Fruit fly (Drosophila melanogaster) whole organism, embryonic: Measurements from ENCODE around the gene Mct1.

Experiments
- CG10267 ChIP-seq: fragments of 200-800 bp; sonication (Bioruptor generic); optimal IDR thresholded peaks from 2 replicates; lab custom pipeline; 2018; ENCODE audit warnings: missing biosample characterization, mild to moderate bottlenecking, missing genetic modification characterization, moderate library complexity
- CG10979 ChIP-seq: fragments of 200-800 bp; sonication (Bioruptor generic); optimal IDR thresholded peaks from 2 replicates; lab custom pipeline; 2018; ENCODE audit warnings: missing biosample characterization, mild to moderate bottlenecking, missing genetic modification characterization, moderate library complexity
- CG11085 ChIP-seq: fragments of 200-800 bp; sonication (Bioruptor generic); IDR thresholded peaks from 2 replicates; pipeline ENCODE4 v1.3.6; 2022; ENCODE audit warnings: missing biosample characterization, missing genetic modification characterization
- CG11695 ChIP-seq: fragments of 200-800 bp; sonication (Bioruptor generic); IDR thresholded peaks from 3 replicates; pipeline ENCODE4 v1.3.6; 2022; ENCODE audit warnings: missing biosample characterization, missing genetic modification characterization
- CG12104 ChIP-seq: fragments of 200-800 bp; sonication (Bioruptor generic); optimal IDR thresholded peaks from 3 replicates; lab custom pipeline; 2016; ENCODE audit warnings: missing biosample characterization, missing genetic modification characterization
- CG13287 ChIP-seq: fragments of 200-800 bp; sonication (Bioruptor generic); IDR thresholded peaks from 2 replicates; pipeline ENCODE4 v1.3.6; 2022; ENCODE audit warnings: missing biosample characterization, missing genetic modification characterization; ENCODE audit not compliant: partially characterized antibody
- CG13424 ChIP-seq: fragments of 200-800 bp; sonication (Bioruptor generic); optimal IDR thresholded peaks from 2 replicates; lab custom pipeline; 2019; ENCODE audit warnings: missing biosample characterization, mild to moderate bottlenecking, missing genetic modification characterization, moderate library complexity
- CG13894 ChIP-seq: fragments of 200-800 bp; sonication (Bioruptor generic); optimal IDR thresholded peaks from 3 replicates; lab custom pipeline; 2018; ENCODE audit warnings: missing biosample characterization, mild to moderate bottlenecking, missing genetic modification characterization, moderate library complexity
- CG14965 ChIP-seq: fragments of 200-800 bp; sonication (Bioruptor generic); optimal IDR thresholded peaks from 2 replicates; lab custom pipeline; 2016; ENCODE audit warnings: missing biosample characterization, missing genetic modification characterization, borderline replicate concordance
- CG15011 ChIP-seq: fragments of 200-800 bp; sonication (Bioruptor generic); optimal IDR thresholded peaks from 3 replicates; lab custom pipeline; 2018; ENCODE audit warnings: missing biosample characterization, mild to moderate bottlenecking, missing genetic modification characterization
- CG15601 ChIP-seq: fragments of 200-800 bp; sonication (Bioruptor generic); optimal IDR thresholded peaks from 3 replicates; lab custom pipeline; 2019; ENCODE audit warnings: missing biosample characterization, mild to moderate bottlenecking, missing genetic modification characterization, moderate library complexity
- CG17359 ChIP-seq: fragments of 200-800 bp; sonication (Bioruptor generic); optimal IDR thresholded peaks from 3 replicates; lab custom pipeline; 2018; ENCODE audit warnings: missing biosample characterization, mild to moderate bottlenecking, missing genetic modification characterization, moderate library complexity
- CG17385 ChIP-seq: fragments of 200-800 bp; sonication (Bioruptor generic); optimal IDR thresholded peaks from 3 replicates; lab custom pipeline; 2018; ENCODE audit warnings: missing biosample characterization, mild to moderate bottlenecking, missing genetic modification characterization
- CG18764 ChIP-seq: fragments of 200-800 bp; sonication (Bioruptor generic); optimal IDR thresholded peaks from 3 replicates; lab custom pipeline; 2016; ENCODE audit warnings: missing biosample characterization, missing genetic modification characterization
- CG30431 ChIP-seq: fragments of 200-800 bp; sonication (Bioruptor generic); optimal IDR thresholded peaks from 2 replicates; lab custom pipeline; 2017; ENCODE audit warnings: missing biosample characterization, missing genetic modification characterization
- CG31441 ChIP-seq: fragments of 200-800 bp; sonication (Bioruptor generic); IDR thresholded peaks from 2 replicates; pipeline ENCODE4 v1.3.6; 2022; ENCODE audit warnings: missing biosample characterization, missing genetic modification characterization
- CG33213 ChIP-seq: fragments of 200-800 bp; sonication (Bioruptor generic); optimal IDR thresholded peaks from 3 replicates; lab custom pipeline; 2016; ENCODE audit warnings: missing biosample characterization, missing genetic modification characterization
- CG4730 ChIP-seq: fragments of 200-800 bp; sonication (Bioruptor generic); IDR thresholded peaks from 2 replicates; pipeline ENCODE4 v1.3.6; 2022; ENCODE audit warnings: missing biosample characterization, missing genetic modification characterization
- CG7786 ChIP-seq: fragments of 200-800 bp; sonication (Bioruptor generic); optimal IDR thresholded peaks from 2 replicates; lab custom pipeline; 2016; ENCODE audit warnings: missing biosample characterization, missing genetic modification characterization
- Dbx ChIP-seq: fragments of 200-800 bp; sonication (Bioruptor generic); IDR thresholded peaks from 3 replicates; pipeline ENCODE4 v1.3.6; 2022; ENCODE audit warnings: missing biosample characterization, missing genetic modification characterization
- Dip2 ChIP-seq: fragments of 200-800 bp; sonication (Bioruptor generic); IDR thresholded peaks from 2 replicates; pipeline ENCODE4 v1.3.6; 2022; ENCODE audit warnings: missing biosample characterization, missing genetic modification characterization
- Doc2 ChIP-seq: fragments of 200-800 bp; sonication (Bioruptor generic); IDR thresholded peaks from 2 replicates; pipeline ENCODE4 v1.3.6; 2022; ENCODE audit warnings: missing biosample characterization, missing genetic modification characterization
- Hmr ChIP-seq: fragments of 200-800 bp; sonication (Bioruptor generic); optimal IDR thresholded peaks from 3 replicates; lab custom pipeline; 2017; ENCODE audit warnings: mild to moderate bottlenecking, missing biosample characterization, missing genetic modification reagents, missing genetic modification characterization
- Hr78 ChIP-seq, 2 experiments: fragments of 200-800 bp in 1 of 2; fragments of >200 bp in 1 of 2; sonication (Bioruptor generic) in 1 of 2; optimal IDR thresholded peaks; 2 replicates each; lab custom pipeline; 2017 to 2019; ENCODE audit warnings: missing biosample characterization in 2 of 2, missing genetic modification characterization in 2 of 2, mild to moderate bottlenecking in 1 of 2, moderate library complexity in 1 of 2
- Mes4 ChIP-seq: fragments of 200-800 bp; sonication (Bioruptor generic); optimal IDR thresholded peaks from 2 replicates; lab custom pipeline; 2016; ENCODE audit warnings: missing biosample characterization, missing genetic modification characterization
- Sox102F ChIP-seq: fragments of 200-800 bp; sonication (Bioruptor generic); optimal IDR thresholded peaks from 2 replicates; lab custom pipeline; 2018; ENCODE audit warnings: missing biosample characterization, mild to moderate bottlenecking, missing genetic modification characterization, moderate library complexity
- Ssrp ChIP-seq: fragments of 200-800 bp; sonication (Bioruptor generic); optimal IDR thresholded peaks from 2 replicates; lab custom pipeline; 2018; ENCODE audit warnings: missing biosample characterization, mild to moderate bottlenecking, missing genetic modification characterization, moderate library complexity
- Xbp1 ChIP-seq: fragments of 200-800 bp; sonication (Bioruptor generic); optimal IDR thresholded peaks from 3 replicates; lab custom pipeline; 2016; ENCODE audit warnings: missing biosample characterization, mild to moderate bottlenecking, missing genetic modification characterization
- abd-A ChIP-seq: fragments of 200-800 bp; sonication (Bioruptor generic); optimal IDR thresholded peaks from 3 replicates; lab custom pipeline; 2019; ENCODE audit warnings: missing biosample characterization, mild to moderate bottlenecking, missing genetic modification characterization, moderate library complexity
- bowl ChIP-seq: fragments of 200-800 bp; sonication (Bioruptor generic); IDR thresholded peaks from 2 replicates; pipeline ENCODE4 v1.3.6; 2022; ENCODE audit warnings: missing biosample characterization, missing genetic modification characterization
- chif ChIP-seq, 2 experiments: fragments of 200-800 bp; sonication (Bioruptor generic); optimal IDR thresholded peaks; 3 replicates each; lab custom pipeline; 2016; ENCODE audit warnings: missing biosample characterization in 2 of 2, missing genetic modification characterization in 2 of 2
- ci ChIP-seq: fragments of 200-800 bp; sonication (Bioruptor generic); IDR thresholded peaks from 3 replicates; pipeline ENCODE4 v1.3.6; 2022; ENCODE audit warnings: missing biosample characterization, missing genetic modification characterization
- dan ChIP-seq: fragments of 200-800 bp; sonication (Bioruptor generic); IDR thresholded peaks from 2 replicates; pipeline ENCODE4 v1.3.6; 2022; ENCODE audit warnings: missing biosample characterization, missing genetic modification characterization
- dimm ChIP-seq: fragments of 200-800 bp; sonication (Bioruptor generic); IDR thresholded peaks from 2 replicates; pipeline ENCODE4 v1.3.6; 2022; ENCODE audit warnings: missing biosample characterization, missing genetic modification characterization
- grau ChIP-seq: fragments of 200-800 bp; optimal IDR thresholded peaks from 3 replicates; lab custom pipeline; 2019; ENCODE audit warnings: missing biosample characterization, mild to moderate bottlenecking, missing genetic modification characterization, moderate library complexity
- hbn ChIP-seq: fragments of 200-800 bp; sonication (Bioruptor generic); IDR thresholded peaks from 2 replicates; pipeline ENCODE4 v1.3.6; 2022; ENCODE audit warnings: missing biosample characterization, missing genetic modification characterization; ENCODE audit not compliant: partially characterized antibody
- kah ChIP-seq: fragments of 200-800 bp; sonication (Bioruptor generic); optimal IDR thresholded peaks from 2 replicates; lab custom pipeline; 2018; ENCODE audit warnings: missing biosample characterization, mild to moderate bottlenecking, missing genetic modification characterization
- lov ChIP-seq, 2 experiments: fragments of 200-800 bp in 1 of 2; fragments of >200 bp in 1 of 2; sonication (Bioruptor generic) in 1 of 2; IDR thresholded peaks in 1 of 2; optimal IDR thresholded peaks in 1 of 2; 2 replicates in 1 of 2; 3 replicates in 1 of 2; pipeline versions ENCODE4 v1.3.6 to Lab custom; 2017 to 2022; ENCODE audit warnings: missing biosample characterization in 1 of 2, missing genetic modification characterization in 1 of 2
- p53 ChIP-seq: fragments of 200-800 bp; sonication (Bioruptor generic); optimal IDR thresholded peaks from 2 replicates; lab custom pipeline; 2016; ENCODE audit warnings: missing biosample characterization, missing genetic modification characterization
- prd ChIP-seq, 3 experiments: fragments of >200 bp in 2 of 3; fragments of 200-800 bp in 1 of 3; sonication (Bioruptor generic) in 1 of 3; optimal IDR thresholded peaks in 2 of 3; IDR thresholded peaks in 1 of 3; 2 replicates in 2 of 3; 3 replicates in 1 of 3; pipeline versions ENCODE4 v1.3.6 to Lab custom; 2017 to 2022; ENCODE audit warnings: missing biosample characterization in 1 of 3, missing genetic modification characterization in 1 of 3
- pum ChIP-seq: fragments of 200-800 bp; sonication (Bioruptor generic); optimal IDR thresholded peaks from 2 replicates; lab custom pipeline; 2016; ENCODE audit warnings: missing biosample characterization, missing genetic modification characterization
- pzg ChIP-seq: fragments of 200-800 bp; sonication (Bioruptor generic); optimal IDR thresholded peaks from 3 replicates; lab custom pipeline; 2018; ENCODE audit warnings: missing biosample characterization, mild to moderate bottlenecking, missing genetic modification characterization, moderate library complexity
- repo ChIP-seq: fragments of 200-800 bp; sonication (Bioruptor generic); optimal IDR thresholded peaks from 2 replicates; lab custom pipeline; 2016; ENCODE audit warnings: missing biosample characterization, missing genetic modification characterization
- ro ChIP-seq: fragments of 200-800 bp; sonication (Bioruptor generic); IDR thresholded peaks from 2 replicates; pipeline ENCODE4 v1.3.6; 2022; ENCODE audit warnings: missing biosample characterization, missing genetic modification characterization
- slbo ChIP-seq: fragments of 200-800 bp; sonication (Bioruptor generic); IDR thresholded peaks from 2 replicates; pipeline ENCODE4 v1.3.6; 2022; ENCODE audit warnings: missing biosample characterization, missing genetic modification characterization
- unc-4 ChIP-seq: fragments of 200-800 bp; sonication (Bioruptor generic); IDR thresholded peaks from 2 replicates; pipeline ENCODE4 v1.3.6; 2022; ENCODE audit warnings: missing biosample characterization, missing genetic modification characterization; ENCODE audit not compliant: partially characterized antibody
- usp ChIP-seq: fragments of >200 bp; optimal IDR thresholded peaks from 2 replicates; lab custom pipeline; 2017; ENCODE audit warnings: missing biosample characterization, missing genetic modification characterization
- vnd ChIP-seq: fragments of 200-800 bp; sonication (Bioruptor generic); IDR thresholded peaks from 3 replicates; pipeline ENCODE4 v1.3.6; 2022; ENCODE audit warnings: missing biosample characterization, missing genetic modification characterization; ENCODE audit not compliant: partially characterized antibody
- zfh1 ChIP-seq: fragments of 200-800 bp; sonication (Bioruptor generic); IDR thresholded peaks from 3 replicates; pipeline ENCODE4 v1.3.6; 2022; ENCODE audit warnings: missing biosample characterization, missing genetic modification characterization

Mct1 gene

dm6 chrX:2158668-2159163 lies 30.3 kb upstream of the Mct1 start, which contains the start of gene wapl (continued):
- TF ChIP-seq CG31441 (GFP tag; lab: Robert Waterston, UW) (no peak), CG13287 (GFP tag; lab: Robert Waterston, UW) (peak; percentile 96), CG7786 (GFP tag; lab: Kevin White, UChicago) (no peak), pzg (GFP tag; lab: Kevin White, UChicago) (peak; percentile 95), chif (GFP tag; optimal IDR thresholded peaks at IDR 0.05; lab: Kevin White, UChicago) (peak in 1 of 2 experiments; percentile 17), vnd (peak; percentile 89), CG13424 (tag; lab: Kevin White, UChicago) (no peak), unc-4 (GFP tag; lab: Robert Waterston, UW) (peak; percentile 96), dan (GFP tag; lab: Robert Waterston, UW) (no peak), CG17385 (GFP tag; lab: Kevin White, UChicago) (peak; percentile 96), prd (optimal IDR thresholded peaks at IDR 0.05; lab: Kevin White, UChicago) (no peak), prd (GFP tag; IDR thresholded peaks at IDR 0.05; lab: Robert Waterston, UW) (peak; percentile 32; the same call in 1 of the 3 replicates), CG14965 (GFP tag; lab: Kevin White, UChicago) (no peak), Hmr (GFP tag; lab: Kevin White, UChicago) (peak; percentile 53), Xbp1 (GFP tag; lab: Kevin White, UChicago) (peak; percentile 46), slbo (peak; percentile 54), grau (peak; percentile 25), usp (no peak), CG12104 (GFP tag; lab: Kevin White, UChicago) (no peak), Dbx (peak; percentile 53; the same call in 1 of the 3 replicates), hbn (GFP tag; lab: Robert Waterston, UW) (peak; percentile 92), Sox102F (GFP tag; lab: Kevin White, UChicago) (no peak), CG15011 (GFP tag; lab: Kevin White, UChicago) (no peak), pum (peak; percentile 22), kah (GFP tag; lab: Kevin White, UChicago) (no peak), CG15601 (tag; lab: Kevin White, UChicago) (peak; percentile 11), zfh1 (GFP tag; lab: Robert Waterston, UW) (no peak), Hr78 (GFP tag; optimal IDR thresholded peaks at IDR 0.05; lab: Kevin White, UChicago) (no peak), CG11695 (GFP tag; lab: Robert Waterston, UW) (0 out of 3 replicates have a peak, but pooled peaks have one; percentile 23), ci (GFP tag; lab: Robert Waterston, UW) (peak; percentile 44; the same call in 1 of the 3 replicates), lov (optimal IDR thresholded peaks at IDR 0.05; lab: Kevin White, UChicago) (no peak), lov (GFP tag; IDR thresholded peaks at IDR 0.05; lab: Robert Waterston, UW) (no peak), dimm (GFP tag; lab: Robert Waterston, UW) (no peak), CG33213 (GFP tag; lab: Kevin White, UChicago) (peak; percentile 29), CG30431 (GFP tag; lab: Kevin White, UChicago) (no peak), CG11085 (GFP tag; lab: Robert Waterston, UW) (0 out of 2 replicates have a peak, but pooled peaks have one; percentile 21), ro (no peak), p53 (GFP tag; lab: Kevin White, UChicago) (no peak), repo (peak; percentile 45), CG13894 (tag; lab: Kevin White, UChicago) (peak; percentile 8), CG10979 (tag; lab: Kevin White, UChicago) (no peak), CG10267 (tag; lab: Kevin White, UChicago) (peak; percentile 56), abd-A (peak; percentile 64), Mes4 (GFP tag; lab: Kevin White, UChicago) (no peak), Dip2 (GFP tag; lab: Robert Waterston, UW) (no peak), bowl (GFP tag; lab: Robert Waterston, UW) (no peak), Doc2 (GFP tag; lab: Robert Waterston, UW) (no peak), Ssrp (tag; lab: Kevin White, UChicago) (no peak), CG4730 (GFP tag; lab: Robert Waterston, UW) (no peak), CG17359 (tag; lab: Kevin White, UChicago) (no peak), CG18764 (GFP tag; lab: Kevin White, UChicago) (no peak)
